Fruit fly (Drosophila melanogaster): ENCODE results near the gene Cyp6d4.

DNA sequence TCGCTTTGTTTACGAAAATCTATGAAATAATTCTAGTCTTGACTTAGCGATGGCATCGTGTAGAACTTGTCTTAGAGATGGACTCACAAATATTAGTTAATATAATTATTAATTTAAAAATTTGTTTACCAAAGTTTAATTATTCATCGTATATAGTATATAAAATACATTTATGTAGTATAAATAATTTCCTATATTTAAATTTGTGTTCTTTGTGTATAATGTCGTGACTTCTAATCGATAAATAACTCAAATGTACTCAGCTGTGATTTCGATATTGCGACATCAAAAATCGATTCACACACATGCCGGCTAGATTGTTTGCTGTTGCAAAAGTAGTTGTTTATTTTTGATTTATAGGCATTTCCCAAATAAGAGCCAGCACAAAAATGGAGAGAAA lies 7.8 kb upstream of the Cyp6d4 start, which contains the start of the genes wfs1 and Nup133:
- TF ChIP-seq CTCF (optimal IDR thresholded peaks at IDR 0.05) (no peak), CG8478 (optimal IDR thresholded peaks at IDR 0.05) (no peak)
